Worm (Caenorhabditis elegans) whole organism, young adult: ENCODE measurements around the gene nhr-19.

Source experiments
- Y56A3A.18 ChIP-seq: fragments of 200-800 bp; sonication (Bioruptor generic); IDR thresholded peaks from 2 replicates; pipeline ENCODE4 v1.3.6; 2022; ENCODE audit warnings: missing genetic modification reagents, missing genetic modification characterization, missing compliant biosample characterization
- ccch-3 ChIP-seq: fragments of 200-800 bp; sonication (Bioruptor generic); optimal IDR thresholded peaks from 2 replicates; lab custom pipeline; 2018; ENCODE audit warnings: mild to moderate bottlenecking, missing genetic modification characterization, missing compliant biosample characterization
- ceh-79 ChIP-seq: sonication (generic microtip); optimal IDR thresholded peaks from 2 replicates; lab custom pipeline; 2017; ENCODE audit warnings: mild to moderate bottlenecking, missing genetic modification characterization, missing compliant biosample characterization
- let-526 ChIP-seq: fragments of 200-800 bp; sonication (Bioruptor generic); IDR thresholded peaks from 2 replicates; pipeline ENCODE4 v1.3.6; 2022; ENCODE audit warnings: missing genetic modification reagents, missing genetic modification characterization, missing compliant biosample characterization
- lin-40 ChIP-seq: sonication (generic microtip); optimal IDR thresholded peaks from 2 replicates; lab custom pipeline; 2016; ENCODE audit warnings: missing genetic modification characterization, mild to moderate bottlenecking, missing compliant biosample characterization, missing genotype, missing genetic modification reagents
- lir-1 ChIP-seq: fragments of 200-800 bp; sonication (Bioruptor generic); conservative IDR thresholded peaks from 2 replicates; pipeline ENCODE4 v1.3.6; 2022; ENCODE audit warnings: missing genetic modification reagents, missing genetic modification characterization, missing compliant biosample characterization
- nfyb-1 ChIP-seq: fragments of 200-800 bp; sonication (Bioruptor generic); IDR thresholded peaks from 2 replicates; pipeline ENCODE4 v1.3.6; 2022; ENCODE audit warnings: missing genetic modification reagents, missing genetic modification characterization, missing compliant biosample characterization
- nhr-80 ChIP-seq: sonication (generic microtip); optimal IDR thresholded peaks from 2 replicates; lab custom pipeline; 2016; ENCODE audit warnings: missing genetic modification characterization, missing compliant biosample characterization
- snpc-4 ChIP-seq, 5 experiments: fragments of 150-350 bp in 1 of 5; sonication (generic microtip) in 4 of 5; optimal IDR thresholded peaks; 2 replicates each; lab custom pipeline; 2014 to 2018; ENCODE audit warnings: missing genetic modification characterization in 5 of 5, missing biosample characterization in 3 of 5, antibody characterized with exemption in 2 of 5, mild to moderate bottlenecking in 2 of 5, missing compliant biosample characterization in 2 of 5, missing genotype in 2 of 5, moderate library complexity in 2 of 5, missing genetic modification reagents in 1 of 5
- ztf-26 ChIP-seq: sonication (generic microtip); optimal IDR thresholded peaks from 2 replicates; lab custom pipeline; 2017; ENCODE audit warnings: missing genetic modification characterization, missing compliant biosample characterization
- ztf-3 ChIP-seq: fragments of 200-800 bp; sonication (Bioruptor generic); optimal IDR thresholded peaks from 2 replicates; lab custom pipeline; 2018; ENCODE audit warnings: mild to moderate bottlenecking, missing genetic modification characterization, missing compliant biosample characterization

DNA sequence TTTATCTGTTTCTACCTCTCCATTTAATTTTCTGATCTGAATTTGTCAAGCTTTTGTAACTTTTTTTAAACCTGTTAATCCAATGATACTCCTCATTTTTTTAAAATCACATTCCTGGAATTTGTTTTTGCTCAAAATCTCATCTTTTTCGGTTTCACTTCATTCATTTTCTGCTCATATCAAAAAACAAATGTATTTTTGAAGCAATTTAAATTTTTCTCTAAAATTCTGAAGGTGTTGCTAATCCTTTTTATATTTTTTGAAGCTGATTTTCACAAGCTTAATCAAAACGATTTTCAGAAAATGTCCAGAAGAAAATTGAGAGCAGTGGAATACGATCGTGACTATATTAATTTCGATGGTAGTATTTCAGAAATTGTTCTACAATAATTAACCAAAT, 10.4 kb downstream of the nhr-19 start, which contains the start of gene E02H1.5:
- TF ChIP-seq lin-40 (tag; lab: Kevin White, UChicago) (no peak), snpc-4 (GFP tag; optimal IDR thresholded peaks at IDR 0.05; lab: Kevin White, UChicago) (no peak), snpc-4 (tag; optimal IDR thresholded peaks at IDR 0.05; lab: Kevin White, UChicago) (no peak), ztf-26 (tag; lab: Kevin White, UChicago) (no peak), nhr-80 (no peak), ztf-3 (no peak), ccch-3 (no peak), nfyb-1 (no peak), let-526 (no peak), Y56A3A.18 (no peak), lir-1 (no peak), ceh-79 (no peak)
